Fruit fly (Drosophila melanogaster) whole organism, wandering third instar larva: ENCODE results near the gene Tg.

Experiments used
- Abd-B ChIP-seq: fragments of >200 bp; optimal IDR thresholded peaks from 2 replicates; lab custom pipeline; 2017; ENCODE audit warnings: missing biosample characterization, missing genetic modification characterization
- Hnf4 ChIP-seq: fragments of 200-800 bp; sonication (Bioruptor generic); optimal IDR thresholded peaks from 2 replicates; lab custom pipeline; 2016; ENCODE audit warnings: missing biosample characterization, mild to moderate bottlenecking, missing genetic modification characterization
- Sp1 ChIP-seq: fragments of 200-800 bp; sonication (Bioruptor generic); optimal IDR thresholded peaks from 3 replicates; lab custom pipeline; 2019; ENCODE audit warnings: missing biosample characterization, mild to moderate bottlenecking, missing genetic modification characterization, moderate library complexity

DNA sequence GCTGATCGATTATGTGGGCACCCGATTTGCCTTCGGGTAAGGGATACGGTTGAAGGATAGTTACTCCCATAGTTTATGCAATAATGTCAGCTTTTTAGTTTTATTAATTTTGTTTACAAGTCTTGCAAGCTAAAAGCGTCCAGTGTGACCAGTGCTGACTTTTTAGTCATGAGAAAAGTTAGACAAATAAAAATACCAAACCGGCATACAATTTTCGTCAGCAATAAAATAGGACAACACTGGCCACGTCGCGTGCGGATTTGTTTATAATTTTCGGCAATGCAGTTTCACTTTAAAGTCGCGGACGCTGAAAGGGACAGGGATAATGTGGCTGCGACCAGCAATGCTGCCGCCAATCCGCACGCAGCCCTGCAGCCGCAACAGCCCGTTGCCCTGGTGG lies 61.5 kb downstream of the Tg start, which contains the start of the genes MED20 and Trf:
- TF ChIP-seq Hnf4 (GFP tag; lab: Kevin White, UChicago) = no peak
- no peak for TF ChIP-seq Sp1
- TF ChIP-seq Abd-B (GFP tag; lab: Kevin White, UChicago) = no peak
